Fruit fly (Drosophila melanogaster): ENCODE results near the gene CG15269.

Gene CG15269

dm6 chr2L:15113234-15113916 lies 4.2 kb downstream of the CG15269 start, which contains the start of gene stc (continued):
- TF ChIP-seq eve (GFP tag; optimal IDR thresholded peaks at IDR 0.05): no peak
- no peak for TF ChIP-seq klu (GFP tag; IDR thresholded peaks at IDR 0.05)
- no peak for TF ChIP-seq jigr1 (GFP tag; IDR thresholded peaks at IDR 0.05)
- peak; percentile 63; the same call in 2 of the 3 replicates for TF ChIP-seq CG7963 (GFP tag; IDR thresholded peaks at IDR 0.05; ENCODE audit: partially characterized antibody)
- 0 out of 2 replicates have a peak, but pooled peaks have one; percentile 26 for TF ChIP-seq CG10366 (GFP tag; IDR thresholded peaks at IDR 0.05)
- peak; percentile 31 for TF ChIP-seq CG9609 (GFP tag; optimal IDR thresholded peaks at IDR 0.05)
- 0 out of 2 replicates have a peak, but pooled peaks have one; percentile 18 for TF ChIP-seq CG14014 (GFP tag; IDR thresholded peaks at IDR 0.05)
- no peak for TF ChIP-seq CG11085 (GFP tag; IDR thresholded peaks at IDR 0.05)
- TF ChIP-seq MBD-R2 (GFP tag; IDR thresholded peaks at IDR 0.05): peak; percentile 81
- peak; percentile 19 for TF ChIP-seq CG13424 (tag; optimal IDR thresholded peaks at IDR 0.05)
- no peak for TF ChIP-seq ab (GFP tag; optimal IDR thresholded peaks at IDR 0.05)
- peak; percentile 62 for TF ChIP-seq her (GFP tag; optimal IDR thresholded peaks at IDR 0.05)
- peak; percentile 11 for TF ChIP-seq Nf-YB (GFP tag; optimal IDR thresholded peaks at IDR 0.05)
- peak; percentile 60 for TF ChIP-seq Chrac-16 (GFP tag; optimal IDR thresholded peaks at IDR 0.05)
- no peak for TF ChIP-seq sd (tag; optimal IDR thresholded peaks at IDR 0.05)
- TF ChIP-seq vvl (GFP tag; IDR thresholded peaks at IDR 0.05): peak; percentile 79
- TF ChIP-seq tll (GFP tag; optimal IDR thresholded peaks at IDR 0.05): peak in 1 of 2 experiments; percentile 45
- TF ChIP-seq H15 (GFP tag; IDR thresholded peaks at IDR 0.05): peak; percentile 43; the same call in 1 of the 3 replicates
- peak; percentile 36 for TF ChIP-seq Dip3 (GFP tag; optimal IDR thresholded peaks at IDR 0.05)
- TF ChIP-seq CG15269 (tag; optimal IDR thresholded peaks at IDR 0.05): no peak
- TF ChIP-seq pum (GFP tag; optimal IDR thresholded peaks at IDR 0.05): peak; percentile 29
- no peak for TF ChIP-seq CG7786 (GFP tag; optimal IDR thresholded peaks at IDR 0.05)
- peak; percentile 85 for TF ChIP-seq CG3847 (GFP tag; IDR thresholded peaks at IDR 0.05)
- TF ChIP-seq Dfd (GFP tag; optimal IDR thresholded peaks at IDR 0.05): no peak
- TF ChIP-seq Tbp (GFP tag; optimal IDR thresholded peaks at IDR 0.05): no peak
- peak; percentile 10 for TF ChIP-seq cad (GFP tag; optimal IDR thresholded peaks at IDR 0.05)
- no peak for TF ChIP-seq CG31224 (GFP tag; IDR thresholded peaks at IDR 0.05)
- no peak for TF ChIP-seq CG11504 (tag; optimal IDR thresholded peaks at IDR 0.05)
- no peak for TF ChIP-seq CG10959 (GFP tag; IDR thresholded peaks at IDR 0.05)
- TF ChIP-seq vfl (GFP tag; optimal IDR thresholded peaks at IDR 0.05): peak; percentile 10
- TF ChIP-seq CG32772 (GFP tag; IDR thresholded peaks at IDR 0.05): no peak
- no peak for TF ChIP-seq CG14667 (GFP tag; IDR thresholded peaks at IDR 0.05)
- TF ChIP-seq sima (GFP tag; optimal IDR thresholded peaks at IDR 0.05): no peak
- no peak for TF ChIP-seq Ada2b (GFP tag; IDR thresholded peaks at IDR 0.05)
- peak; percentile 28; the same call in 2 of the 3 replicates for TF ChIP-seq CG14860 (GFP tag; IDR thresholded peaks at IDR 0.05; ENCODE audit: partially characterized antibody)
- TF ChIP-seq Taf1 (GFP tag; IDR thresholded peaks at IDR 0.05): no peak
- TF ChIP-seq gsb (GFP tag; IDR thresholded peaks at IDR 0.05): no peak
- TF ChIP-seq hbn (GFP tag; IDR thresholded peaks at IDR 0.05; ENCODE audit: partially characterized antibody): peak; percentile 70
- no peak for TF ChIP-seq CG17912 (GFP tag; optimal IDR thresholded peaks at IDR 0.05)
- no peak for TF ChIP-seq fu2 (GFP tag; optimal IDR thresholded peaks at IDR 0.05)
- TF ChIP-seq D (optimal IDR thresholded peaks at IDR 0.05): no peak
- no peak for TF ChIP-seq D (GFP tag; optimal IDR thresholded peaks at IDR 0.05)
- no peak for TF ChIP-seq br (optimal IDR thresholded peaks at IDR 0.05)
- no peak for TF ChIP-seq CG5180 (GFP tag; optimal IDR thresholded peaks at IDR 0.05)
- TF ChIP-seq jumu (GFP tag; optimal IDR thresholded peaks at IDR 0.05): peak; percentile 3
- TF ChIP-seq CG18764 (GFP tag; optimal IDR thresholded peaks at IDR 0.05): no peak
- TF ChIP-seq CG34422 (GFP tag; IDR thresholded peaks at IDR 0.05): no peak
- no peak for TF ChIP-seq nerfin-1 (tag; optimal IDR thresholded peaks at IDR 0.05)
- TF ChIP-seq CG12299 (tag; optimal IDR thresholded peaks at IDR 0.05): no peak
- peak; percentile 47 for TF ChIP-seq CG12391 (tag; optimal IDR thresholded peaks at IDR 0.05)
- peak; percentile 36 for TF ChIP-seq ind (GFP tag; optimal IDR thresholded peaks at IDR 0.05)
